Fruit fly (Drosophila melanogaster): ENCODE measurements around the gene CG18223.
A peak's percentile ranks its signal among the peaks of the same experiment; 100 is the strongest.

The CG18223 gene

DNA sequence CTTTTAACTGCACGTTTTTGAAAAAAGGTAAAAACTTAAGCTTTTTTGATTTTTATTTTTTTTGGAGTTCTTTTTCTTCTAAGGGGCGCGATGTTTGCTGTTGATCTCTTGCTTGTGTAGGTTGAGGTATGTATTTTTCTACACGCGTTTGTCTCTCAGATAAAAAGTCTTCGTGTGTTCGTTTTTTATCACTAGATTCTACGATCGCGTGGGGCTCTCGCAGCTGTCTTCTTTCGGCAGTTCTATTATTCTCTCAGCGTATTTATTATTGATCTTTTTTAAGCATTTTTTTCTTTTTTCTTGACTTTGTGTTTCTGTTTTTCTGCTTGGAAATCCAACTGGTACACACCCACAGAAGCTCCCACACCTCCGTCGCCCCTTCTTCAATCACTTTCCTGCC is 25.0 kb downstream of the CG18223 start (continued):
- TF ChIP-seq cg (GFP tag; optimal IDR thresholded peaks at IDR 0.05) (peak; percentile 48), tup (GFP tag; optimal IDR thresholded peaks at IDR 0.05) (no peak), insv (GFP tag; optimal IDR thresholded peaks at IDR 0.05) (no peak), CG1024 (GFP tag; IDR thresholded peaks at IDR 0.05) (no peak), cwo (GFP tag; optimal IDR thresholded peaks at IDR 0.05) (peak; percentile 70), ci (GFP tag; IDR thresholded peaks at IDR 0.05) (no peak), dysf (GFP tag; IDR thresholded peaks at IDR 0.05) (no peak), lmd (GFP tag; IDR thresholded peaks at IDR 0.05) (no peak), her (GFP tag; optimal IDR thresholded peaks at IDR 0.05) (no peak), crc (GFP tag; optimal IDR thresholded peaks at IDR 0.05) (no peak), GATAe (GFP tag; conservative IDR thresholded peaks at IDR 0.05) (no peak), ro (GFP tag; IDR thresholded peaks at IDR 0.05) (no peak), caup (GFP tag; optimal IDR thresholded peaks at IDR 0.05; ENCODE audit: severe bottlenecking) (peak; percentile 14), pho (GFP tag; optimal IDR thresholded peaks at IDR 0.05) (no peak), CG4707 (GFP tag; optimal IDR thresholded peaks at IDR 0.05) (no peak), ara (GFP tag; IDR thresholded peaks at IDR 0.05) (no peak), CG15269 (tag; optimal IDR thresholded peaks at IDR 0.05) (peak; percentile 5), Hr78 (GFP tag; optimal IDR thresholded peaks at IDR 0.05) (no peak), ranshi (GFP tag; IDR thresholded peaks at IDR 0.05) (no peak), sima (GFP tag; optimal IDR thresholded peaks at IDR 0.05) (no peak), CG6854 (GFP tag; optimal IDR thresholded peaks at IDR 0.05) (no peak), CG10654 (GFP tag; optimal IDR thresholded peaks at IDR 0.05) (no peak), CG13624 (GFP tag; optimal IDR thresholded peaks at IDR 0.05) (no peak), CG3407 (GFP tag; optimal IDR thresholded peaks at IDR 0.05) (no peak), Drgx (GFP tag; IDR thresholded peaks at IDR 0.05) (no peak), fd102C (GFP tag; optimal IDR thresholded peaks at IDR 0.05) (no peak), Elba2 (GFP tag; optimal IDR thresholded peaks at IDR 0.05) (no peak), mam (GFP tag; optimal IDR thresholded peaks at IDR 0.05) (no peak), hth (optimal IDR thresholded peaks at IDR 0.05) (no peak), CG12942 (GFP tag; optimal IDR thresholded peaks at IDR 0.05) (no peak), fru (optimal IDR thresholded peaks at IDR 0.05) (no peak), CG11085 (GFP tag; IDR thresholded peaks at IDR 0.05) (no peak), Hmx (GFP tag; optimal IDR thresholded peaks at IDR 0.05) (no peak), B-H1 (GFP tag; IDR thresholded peaks at IDR 0.05) (no peak), PHDP (tag; optimal IDR thresholded peaks at IDR 0.05) (peak; percentile 1), MBD-R2 (GFP tag; IDR thresholded peaks at IDR 0.05) (no peak), Chrac-16 (GFP tag; optimal IDR thresholded peaks at IDR 0.05) (no peak), CG13424 (tag; optimal IDR thresholded peaks at IDR 0.05) (no peak), Nf-YB (GFP tag; optimal IDR thresholded peaks at IDR 0.05) (no peak), croc (GFP tag; conservative IDR thresholded peaks at IDR 0.05) (no peak), lov (optimal IDR thresholded peaks at IDR 0.05) (no peak), lov (GFP tag; IDR thresholded peaks at IDR 0.05) (no peak), trh (GFP tag; optimal IDR thresholded peaks at IDR 0.05) (no peak), CG11398 (GFP tag; optimal IDR thresholded peaks at IDR 0.05) (no peak), chinmo (GFP tag; IDR thresholded peaks at IDR 0.05; ENCODE audit: partially characterized antibody) (peak; percentile 70; the same call in 1 of the 4 replicates), MTF-1 (GFP tag; optimal IDR thresholded peaks at IDR 0.05; ENCODE audit: borderline replicate concordance) (no peak), Med (GFP tag) (peak; percentile 29), Trl (optimal IDR thresholded peaks at IDR 0.05) (peak in 1 of 2 experiments; percentile 41), Trl (GFP tag; optimal IDR thresholded peaks at IDR 0.05) (no peak), CG12769 (tag; optimal IDR thresholded peaks at IDR 0.05) (peak; percentile 22), CG13296 (GFP tag; optimal IDR thresholded peaks at IDR 0.05) (peak; percentile 47), Dip3 (GFP tag; optimal IDR thresholded peaks at IDR 0.05) (no peak), CTCF (GFP tag; optimal IDR thresholded peaks at IDR 0.05) (peak; percentile 2), Sin3A (optimal IDR thresholded peaks at IDR 0.05) (no peak)
